Fruit fly (Drosophila melanogaster): Measurements from ENCODE around the gene Spn77Ba.

DNA sequence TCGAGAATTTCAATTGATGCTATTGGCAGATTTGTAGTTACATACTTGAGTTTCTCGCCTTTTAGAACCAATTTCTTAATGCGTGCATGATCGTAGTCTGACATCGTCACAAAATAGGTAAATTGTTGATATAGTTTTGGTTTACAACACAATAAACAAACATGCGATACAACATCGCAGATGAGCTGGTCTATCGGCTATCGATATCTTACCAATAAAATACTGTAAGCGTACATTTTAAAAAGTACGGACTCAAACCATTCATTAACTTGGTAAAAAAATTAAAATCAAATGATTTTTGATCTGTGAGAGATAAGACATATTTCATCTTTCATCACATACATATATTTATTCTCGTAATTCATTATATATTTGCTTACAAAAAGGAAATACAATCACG is 20.2 kb upstream of the Spn77Ba start, which contains the start of gene FRG1:
- no peak for TF ChIP-seq CG8301 (tag; optimal IDR thresholded peaks at IDR 0.05)
- TF ChIP-seq Pif1A (GFP tag; optimal IDR thresholded peaks at IDR 0.05), result no peak

All from whole organism, pupa.